Worm (Caenorhabditis elegans): ENCODE results near the gene mrpl-36.

DNA sequence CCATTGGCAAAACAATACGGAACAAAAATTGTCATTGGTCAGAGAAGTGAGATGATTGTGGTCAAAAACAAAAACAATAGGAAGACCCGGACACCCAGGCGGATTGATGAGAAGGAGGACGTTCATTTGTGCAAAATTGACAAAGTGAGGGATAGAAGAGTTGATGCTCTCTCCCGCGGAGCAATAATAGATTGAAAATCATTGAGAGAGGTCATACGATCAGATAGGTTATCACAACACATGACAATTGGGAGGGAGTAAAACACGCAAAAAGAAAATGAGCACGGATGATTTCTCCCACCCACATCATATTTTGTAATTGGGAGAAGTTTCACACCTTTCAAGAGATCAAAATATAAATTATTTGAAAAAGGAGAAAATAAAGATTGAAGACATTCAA lies 37.7 kb upstream of the mrpl-36 start:
- no peak for TF ChIP-seq nhr-2 (tag; optimal IDR thresholded peaks at IDR 0.05)
- TF ChIP-seq lin-13 (tag; optimal IDR thresholded peaks at IDR 0.05) = no peak
- TF ChIP-seq elt-3 (tag; optimal IDR thresholded peaks at IDR 0.05) = no peak
- no peak for TF ChIP-seq nhr-237 (tag; optimal IDR thresholded peaks at IDR 0.05)
- no peak for TF ChIP-seq ham-2 (GFP tag; optimal IDR thresholded peaks at IDR 0.05)
- TF ChIP-seq unc-39 (tag; optimal IDR thresholded peaks at IDR 0.05) = no peak
- TF ChIP-seq ztf-11 (tag; optimal IDR thresholded peaks at IDR 0.05) = no peak
- no peak for TF ChIP-seq snpc-4 (tag; optimal IDR thresholded peaks at IDR 0.05)
- no peak for TF ChIP-seq ceh-83 (GFP tag; optimal IDR thresholded peaks at IDR 0.05)

All from whole organism, mixed stage, embryonic.